Worm (Caenorhabditis elegans): ENCODE data around the gene pcp-3.

The pcp-3 gene

DNA sequence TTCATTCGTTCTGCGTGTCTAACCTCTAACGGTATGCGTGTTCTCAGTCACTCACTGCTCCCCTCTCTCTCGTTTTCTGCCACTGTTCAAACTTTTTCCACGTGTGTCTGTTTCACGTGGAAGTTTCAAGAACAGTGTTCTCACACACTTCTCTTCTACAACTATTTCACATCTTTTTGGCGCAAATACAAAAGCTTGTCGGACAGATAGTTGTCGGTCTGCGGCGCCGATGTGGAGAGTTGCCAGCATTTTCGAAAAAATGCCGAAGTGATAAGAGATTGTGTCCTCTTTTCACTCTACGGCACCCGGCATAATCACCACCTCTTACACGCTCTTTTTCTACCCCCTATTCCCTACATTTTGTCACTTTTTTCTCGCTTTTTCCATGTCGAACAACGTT, 40.5 kb downstream of the pcp-3 start (continued):
- TF ChIP-seq unc-62 (GFP tag; optimal IDR thresholded peaks at IDR 0.05 in 1 of 2): peak in 1 of 2 experiments; percentile 86
- no peak for TF ChIP-seq unc-62 (tag; optimal IDR thresholded peaks at IDR 0.05)
- TF ChIP-seq ztf-11 (tag; optimal IDR thresholded peaks at IDR 0.05): no peak
- no peak for TF ChIP-seq nhr-6 (tag; optimal IDR thresholded peaks at IDR 0.05)
- no peak for TF ChIP-seq daf-16 (GFP tag; optimal IDR thresholded peaks at IDR 0.05)
- TF ChIP-seq daf-16 (tag; optimal IDR thresholded peaks at IDR 0.05): peak; percentile 32
- TF ChIP-seq saeg-2 (GFP tag; IDR thresholded peaks at IDR 0.05): no peak
- TF ChIP-seq nhr-76 (tag; optimal IDR thresholded peaks at IDR 0.05): no peak
- no peak for TF ChIP-seq skn-1 (tag; optimal IDR thresholded peaks at IDR 0.05)
- TF ChIP-seq hlh-30 (tag; optimal IDR thresholded peaks at IDR 0.05; ENCODE audit: insufficient read depth): peak; percentile 47
- no peak for TF ChIP-seq lin-29 (GFP tag; IDR thresholded peaks at IDR 0.05)
- TF ChIP-seq cey-2 (tag; optimal IDR thresholded peaks at IDR 0.05; ENCODE audit: borderline replicate concordance, insufficient read depth): no peak
- TF ChIP-seq mxl-2 (GFP tag; conservative IDR thresholded peaks at IDR 0.05): no peak
- TF ChIP-seq arid-1 (GFP tag; conservative IDR thresholded peaks at IDR 0.05): no peak
- no peak for TF ChIP-seq ZK337.2 (GFP tag; IDR thresholded peaks at IDR 0.05)
- TF ChIP-seq F49E8.2 (tag; optimal IDR thresholded peaks at IDR 0.05; ENCODE audit: borderline replicate concordance): no peak
- TF ChIP-seq ztf-7 (tag; optimal IDR thresholded peaks at IDR 0.05): no peak
- TF ChIP-seq pqm-1 (tag; optimal IDR thresholded peaks at IDR 0.05): peak; percentile 59

DNA sequence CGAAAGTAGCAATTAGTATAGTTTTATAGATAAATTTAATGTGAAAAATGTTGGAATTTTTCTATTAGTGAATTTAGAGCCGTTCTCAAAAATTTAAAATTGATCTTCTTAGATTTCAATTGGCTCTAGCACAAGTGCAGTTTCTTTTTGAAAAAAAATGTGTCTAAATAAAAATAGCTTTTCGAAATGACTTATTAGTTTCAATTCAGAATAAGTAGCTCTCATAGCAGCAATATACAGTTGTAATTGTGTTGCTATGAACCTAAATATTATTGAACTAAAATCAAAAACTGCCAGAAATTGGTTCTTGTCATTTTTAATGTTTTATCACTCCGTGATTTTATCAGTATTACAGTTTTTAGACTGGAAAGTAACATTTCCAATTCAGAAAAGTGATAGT, 41.1 kb downstream of the pcp-3 start:
- TF ChIP-seq unc-62 (GFP tag; optimal IDR thresholded peaks at IDR 0.05 in 1 of 2): peak in 1 of 2 experiments; percentile 94
- no peak for TF ChIP-seq unc-62 (tag; optimal IDR thresholded peaks at IDR 0.05)
- TF ChIP-seq daf-16 (GFP tag; optimal IDR thresholded peaks at IDR 0.05): no peak
- TF ChIP-seq daf-16 (tag; optimal IDR thresholded peaks at IDR 0.05): peak; percentile 48
- TF ChIP-seq daf-12 (tag; optimal IDR thresholded peaks at IDR 0.05): no peak
- TF ChIP-seq hif-1 (tag; optimal IDR thresholded peaks at IDR 0.05): no peak
- no peak for TF ChIP-seq Y5F2A.4 (GFP tag; optimal IDR thresholded peaks at IDR 0.05)
- TF ChIP-seq attf-4 (tag; optimal IDR thresholded peaks at IDR 0.05): no peak

- TF ChIP-seq nhr-102 (tag; optimal IDR thresholded peaks at IDR 0.05) (no peak), nhr-11 (tag; optimal IDR thresholded peaks at IDR 0.05) (no peak), ama-1 (optimal IDR thresholded peaks at IDR 0.05) (no peak), nhr-28 (tag; optimal IDR thresholded peaks at IDR 0.05) (peak; percentile 80), ceh-44 (GFP tag; IDR thresholded peaks at IDR 0.05) (no peak), ZK546.5 (tag; optimal IDR thresholded peaks at IDR 0.05) (no peak), R02D3.7 (tag; optimal IDR thresholded peaks at IDR 0.05) (no peak), aly-2 (tag; optimal IDR thresholded peaks at IDR 0.05) (no peak), lsy-2 (tag; optimal IDR thresholded peaks at IDR 0.05) (no peak), saeg-2 (GFP tag; IDR thresholded peaks at IDR 0.05) (no peak), spr-1 (tag; optimal IDR thresholded peaks at IDR 0.05) (no peak), nhr-111 (GFP tag; optimal IDR thresholded peaks at IDR 0.05) (no peak), aha-1 (tag) (no peak), T20F7.1 (GFP tag; optimal IDR thresholded peaks at IDR 0.05) (no peak), ceh-82 (tag; optimal IDR thresholded peaks at IDR 0.05) (no peak), F26F4.8 (GFP tag; conservative IDR thresholded peaks at IDR 0.05) (no peak), cey-2 (tag; optimal IDR thresholded peaks at IDR 0.05; ENCODE audit: borderline replicate concordance, insufficient read depth) (no peak), nhr-10 (tag; optimal IDR thresholded peaks at IDR 0.05) (no peak), hlh-30 (tag; optimal IDR thresholded peaks at IDR 0.05; ENCODE audit: insufficient read depth) (no peak), attf-4 (tag; optimal IDR thresholded peaks at IDR 0.05) (no peak), ctbp-1 (GFP tag; IDR thresholded peaks at IDR 0.05) (no peak), madf-5 (GFP tag; IDR thresholded peaks at IDR 0.05) (no peak), dve-1 (tag; optimal IDR thresholded peaks at IDR 0.05; ENCODE audit: insufficient read depth) (peak; percentile 54), lin-15B (tag; optimal IDR thresholded peaks at IDR 0.05) (no peak), unc-62 (GFP tag; optimal IDR thresholded peaks at IDR 0.05 in 1 of 2) (no peak), unc-62 (tag; optimal IDR thresholded peaks at IDR 0.05) (no peak), arid-1 (GFP tag; conservative IDR thresholded peaks at IDR 0.05) (no peak), mes-2 (tag; optimal IDR thresholded peaks at IDR 0.05; ENCODE audit: poor library complexity, severe bottlenecking) (no peak), tra-1 (GFP tag; IDR thresholded peaks at IDR 0.05) (no peak), skn-1 (tag; optimal IDR thresholded peaks at IDR 0.05) (no peak), D1046.2 (GFP tag; IDR thresholded peaks at IDR 0.05) (no peak), lin-13 (GFP tag; optimal IDR thresholded peaks at IDR 0.05) (no peak), hlh-11 (tag; optimal IDR thresholded peaks at IDR 0.05) (peak; percentile 29), pqm-1 (tag; optimal IDR thresholded peaks at IDR 0.05) (peak; percentile 73), mdt-29 (GFP tag; IDR thresholded peaks at IDR 0.05) (no peak)
These were observed 42.4 kb downstream of the pcp-3 start for ce11 chrIV:9116452-9116851.

All from whole organism, L4 larva.